Worm (Caenorhabditis elegans) whole organism, L1 larva: ENCODE results near the gene nhr-117.
A peak's percentile ranks its signal among the peaks of the same experiment; 100 is the strongest.

Experiments used
- aly-2 ChIP-seq: fragments of 150-350 bp; optimal IDR thresholded peaks from 2 replicates; lab custom pipeline; 2014; ENCODE audit warnings: missing biosample characterization, missing genetic modification characterization
- blmp-1 ChIP-seq: fragments of 150-350 bp; optimal IDR thresholded peaks from 2 replicates; lab custom pipeline; 2014; ENCODE audit warnings: missing biosample characterization, missing genetic modification characterization
- ceh-63 ChIP-seq: fragments of 200-800 bp; sonication (Bioruptor generic); optimal IDR thresholded peaks from 2 replicates; lab custom pipeline; 2018; ENCODE audit warnings: mild to moderate bottlenecking, missing genetic modification characterization, missing compliant biosample characterization
- ceh-8 ChIP-seq: fragments of 200-800 bp; sonication (Bioruptor generic); optimal IDR thresholded peaks from 2 replicates; lab custom pipeline; 2018; ENCODE audit warnings: mild to moderate bottlenecking, missing genetic modification characterization, moderate library complexity, missing compliant biosample characterization
- dpl-1 ChIP-seq, 3 experiments: fragments of 150-350 bp in 2 of 3; sonication (generic microtip) in 1 of 3; optimal IDR thresholded peaks; 2 replicates each; lab custom pipeline; 2014 to 2017; ENCODE audit warnings: missing biosample characterization in 3 of 3, missing genetic modification characterization in 3 of 3, missing genetic modification reagents in 3 of 3
- efl-1 ChIP-seq, 4 experiments: fragments of 150-350 bp; optimal IDR thresholded peaks in 3 of 4; peaks in 1 of 4; 1 replicate in 1 of 4; 2 replicates in 3 of 4; lab custom pipeline; 2014; ENCODE audit warnings: missing biosample characterization in 2 of 4, missing genetic modification characterization in 2 of 4, missing genetic modification reagents in 2 of 4
- elt-2 ChIP-seq: sonication (generic microtip); optimal IDR thresholded peaks from 2 replicates; lab custom pipeline; 2016; ENCODE audit warnings: missing genetic modification characterization, mild to moderate bottlenecking, inconsistent platforms, missing compliant biosample characterization, missing genetic modification reagents
- elt-3 ChIP-seq, 6 experiments: fragments of 150-350 bp in 1 of 6; sonication (generic microtip); optimal IDR thresholded peaks; 2 replicates each; lab custom pipeline; 2017 to 2018; ENCODE audit warnings: missing biosample characterization in 6 of 6, missing genetic modification characterization in 6 of 6, inconsistent platforms in 1 of 6
- hlh-17 ChIP-seq: fragments of 200-800 bp; sonication (Bioruptor generic); optimal IDR thresholded peaks from 2 replicates; lab custom pipeline; 2018; ENCODE audit warnings: missing genetic modification characterization, mild to moderate bottlenecking, missing compliant biosample characterization, moderate library complexity, borderline replicate concordance
- hlh-4 ChIP-seq: sonication (generic microtip); optimal IDR thresholded peaks from 2 replicates; lab custom pipeline; 2016; ENCODE audit warnings: mild to moderate bottlenecking, missing genetic modification characterization, missing compliant biosample characterization
- hpl-2 ChIP-seq: fragments of 150-350 bp; optimal IDR thresholded peaks from 2 replicates; lab custom pipeline; 2014; ENCODE audit warnings: missing biosample characterization, missing genetic modification reagents, missing genetic modification characterization
- isw-1 ChIP-seq: fragments of 200-800 bp; sonication (Bioruptor generic); IDR thresholded peaks from 2 replicates; pipeline ENCODE4 v1.3.6; 2022; ENCODE audit warnings: missing genetic modification characterization, missing compliant biosample characterization
- jun-1 ChIP-seq: fragments of 150-350 bp; optimal IDR thresholded peaks from 2 replicates; lab custom pipeline; 2014; ENCODE audit warnings: missing biosample characterization, missing genetic modification reagents, missing genetic modification characterization
- lin-13 ChIP-seq: fragments of 150-350 bp; optimal IDR thresholded peaks from 2 replicates; lab custom pipeline; 2014; ENCODE audit warnings: missing biosample characterization, missing genetic modification reagents, missing genetic modification characterization
- lin-35 ChIP-seq, 2 experiments: fragments of 150-350 bp; optimal IDR thresholded peaks; 2 replicates each; lab custom pipeline; 2014; ENCODE audit warnings: missing biosample characterization in 2 of 2, missing genetic modification characterization in 2 of 2, missing genetic modification reagents in 2 of 2
- lin-39 ChIP-seq: fragments of 150-350 bp; optimal IDR thresholded peaks from 2 replicates; lab custom pipeline; 2014; ENCODE audit warnings: missing biosample characterization, missing genetic modification reagents, missing genetic modification characterization
- lir-3 ChIP-seq: sonication (generic microtip); optimal IDR thresholded peaks from 2 replicates; lab custom pipeline; 2016; ENCODE audit warnings: mild to moderate bottlenecking, missing genetic modification characterization, moderate library complexity, missing compliant biosample characterization; ENCODE audit not compliant: poor library complexity
- lsy-2 ChIP-seq, 2 experiments: fragments of 150-350 bp; optimal IDR thresholded peaks; 2 replicates each; lab custom pipeline; 2014; ENCODE audit warnings: missing biosample characterization in 2 of 2, missing genetic modification characterization in 2 of 2
- mdl-1 ChIP-seq, 2 experiments: fragments of 150-350 bp; optimal IDR thresholded peaks; 2 replicates each; lab custom pipeline; 2014 to 2017; ENCODE audit warnings: missing biosample characterization in 2 of 2, missing genetic modification characterization in 2 of 2, inconsistent platforms in 1 of 2
- mef-2 ChIP-seq: fragments of 150-350 bp; optimal IDR thresholded peaks from 2 replicates; lab custom pipeline; 2014; ENCODE audit warnings: missing biosample characterization, missing genetic modification characterization
- nhr-11 ChIP-seq: fragments of 150-350 bp; optimal IDR thresholded peaks from 2 replicates; lab custom pipeline; 2014; ENCODE audit warnings: missing biosample characterization, missing genetic modification characterization
- nhr-20 ChIP-seq: sonication (generic microtip); optimal IDR thresholded peaks from 2 replicates; lab custom pipeline; 2016; ENCODE audit warnings: mild to moderate bottlenecking, missing genetic modification characterization, missing compliant biosample characterization
- nhr-47 ChIP-seq: sonication (generic microtip); optimal IDR thresholded peaks from 2 replicates; lab custom pipeline; 2016; ENCODE audit warnings: mild to moderate bottlenecking, missing genetic modification characterization, moderate library complexity, missing compliant biosample characterization
- nhr-71 ChIP-seq: sonication (generic microtip); optimal IDR thresholded peaks from 2 replicates; lab custom pipeline; 2016; ENCODE audit warnings: mild to moderate bottlenecking, missing genetic modification characterization, moderate library complexity, missing compliant biosample characterization
- nhr-77 ChIP-seq: fragments of 150-350 bp; optimal IDR thresholded peaks from 2 replicates; lab custom pipeline; 2014; ENCODE audit warnings: missing biosample characterization, missing genetic modification characterization
- nhr-85 ChIP-seq: sonication (generic microtip); peaks from one replicate; lab custom pipeline; 2016; ENCODE audit warnings: missing genetic modification characterization, inconsistent platforms, missing compliant biosample characterization
- nhr-90 ChIP-seq: sonication (generic microtip); optimal IDR thresholded peaks from 2 replicates; lab custom pipeline; 2016; ENCODE audit warnings: mild to moderate bottlenecking, missing genetic modification characterization, missing compliant biosample characterization; ENCODE audit not compliant: poor library complexity
- pax-3 ChIP-seq: fragments of 200-800 bp; sonication (Bioruptor generic); optimal IDR thresholded peaks from 2 replicates; lab custom pipeline; 2018; ENCODE audit warnings: mild to moderate bottlenecking, missing genetic modification characterization, moderate library complexity, missing compliant biosample characterization
- rnt-1 ChIP-seq: sonication (generic microtip); optimal IDR thresholded peaks from 2 replicates; lab custom pipeline; 2016; ENCODE audit warnings: mild to moderate bottlenecking, missing genetic modification characterization, moderate library complexity, missing compliant biosample characterization
- snpc-4 ChIP-seq: fragments of 150-350 bp; optimal IDR thresholded peaks from 2 replicates; lab custom pipeline; 2014; ENCODE audit warnings: missing biosample characterization, missing genetic modification characterization
- snu-23 ChIP-seq: sonication (generic microtip); optimal IDR thresholded peaks from 2 replicates; lab custom pipeline; 2016; ENCODE audit warnings: missing genetic modification characterization, missing compliant biosample characterization
- unc-130 ChIP-seq: fragments of 150-350 bp; optimal IDR thresholded peaks from 2 replicates; lab custom pipeline; 2017; ENCODE audit warnings: missing biosample characterization, missing genetic modification characterization, inconsistent platforms
- unc-30 ChIP-seq: sonication (generic microtip); optimal IDR thresholded peaks from 2 replicates; lab custom pipeline; 2017; ENCODE audit warnings: missing biosample characterization, missing genetic modification characterization
- unc-86 ChIP-seq: sonication (generic microtip); optimal IDR thresholded peaks from 2 replicates; lab custom pipeline; 2016; ENCODE audit warnings: missing genetic modification characterization, missing compliant biosample characterization
- zip-4 ChIP-seq: fragments of 200-800 bp; sonication (Bioruptor generic); optimal IDR thresholded peaks from 2 replicates; lab custom pipeline; 2018; ENCODE audit warnings: mild to moderate bottlenecking, missing genetic modification characterization, moderate library complexity, missing compliant biosample characterization

The nhr-117 gene

DNA sequence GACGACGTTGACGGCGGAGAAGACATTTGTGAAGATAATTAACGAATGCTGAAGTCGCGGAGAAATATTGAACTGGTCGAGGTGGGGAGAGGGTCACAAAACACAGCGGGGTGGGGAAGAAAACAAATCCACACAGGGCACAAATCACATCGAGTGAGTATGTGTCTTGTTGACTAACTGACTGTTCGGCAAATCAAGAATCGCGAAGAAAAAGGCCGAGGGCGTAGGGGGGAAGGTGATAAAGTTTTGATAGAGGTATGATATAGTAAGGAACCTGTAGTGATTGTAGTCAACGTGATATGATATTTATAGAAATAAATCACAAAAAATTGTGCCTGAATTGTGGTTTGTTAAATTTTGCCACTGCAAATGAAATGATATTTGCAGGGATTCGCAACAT is 13.5 kb downstream of the nhr-117 start, which contains the start of gene nhr-178:
TSS of gene nhr-178 (minus strand) at position 164 of the 400 bp plus-strand sequence.
- TF ChIP-seq efl-1 (optimal IDR thresholded peaks at IDR 0.05; lab: Kevin White, UChicago) (no peak), efl-1 (GFP tag; optimal IDR thresholded peaks at IDR 0.05 in 1 of 2; lab: Kevin White, UChicago) (peak in 1 of 2 experiments; percentile 82), nhr-47 (tag; lab: Kevin White, UChicago) (no peak), aly-2 (no peak), nhr-71 (peak; percentile 62), zip-4 (GFP tag; lab: Kevin White, UChicago) (no peak), ceh-8 (GFP tag; lab: Kevin White, UChicago) (no peak), lin-35 (GFP tag; optimal IDR thresholded peaks at IDR 0.05; lab: Kevin White, UChicago) (peak in 1 of 2 experiments; percentile 46), mdl-1 (tag; optimal IDR thresholded peaks at IDR 0.05; lab: Kevin White, UChicago) (peak in 1 of 2 experiments; percentile 61), nhr-77 (tag; lab: Kevin White, UChicago) (peak; percentile 74), snu-23 (GFP tag; lab: Kevin White, UChicago) (peak; percentile 33), nhr-20 (tag; lab: Kevin White, UChicago) (peak; percentile 68), elt-2 (tag; lab: Kevin White, UChicago) (peak; percentile 76), nhr-85 (tag; lab: Kevin White, UChicago) (peak; percentile 68), ceh-63 (GFP tag; lab: Kevin White, UChicago) (no peak), blmp-1 (tag; lab: Kevin White, UChicago) (peak; percentile 18), elt-3 (tag; optimal IDR thresholded peaks at IDR 0.05; lab: Kevin White, UChicago) (peak in 3 of 6 experiments; percentile 10 to 65 (median 46)), lsy-2 (tag; optimal IDR thresholded peaks at IDR 0.05; lab: Kevin White, UChicago) (no peak), nhr-90 (tag; lab: Kevin White, UChicago) (peak; percentile 52), mef-2 (tag; lab: Kevin White, UChicago) (no peak)

DNA sequence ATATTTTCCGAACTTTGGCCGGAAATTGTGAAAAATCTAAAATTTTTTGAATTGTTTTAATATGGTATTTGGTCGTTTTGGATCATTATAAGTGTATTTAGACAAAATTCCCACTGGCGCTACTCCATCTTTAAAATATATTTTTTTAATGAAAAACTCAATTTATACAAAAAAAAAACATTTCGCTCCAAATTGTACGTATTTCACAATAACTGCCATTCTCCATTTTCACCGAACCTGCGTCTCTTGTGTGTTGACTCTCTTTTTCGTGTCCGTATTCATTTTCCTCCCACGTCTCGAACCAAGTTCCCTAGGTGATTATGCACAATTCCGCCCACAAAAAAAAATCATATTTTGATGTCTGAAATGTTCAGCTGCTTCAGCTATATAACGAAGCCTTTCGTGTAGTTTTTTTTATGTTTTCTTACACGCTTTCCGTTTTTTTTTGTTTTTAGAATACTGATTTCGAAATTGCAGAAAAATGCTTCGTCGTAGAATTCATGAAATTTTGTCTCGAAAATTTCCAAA is 20.7 kb downstream of the nhr-117 start, which contains the start of gene F16B4.2:
TSS of gene F16B4.2 (plus strand) at position 478 of the 528 bp plus-strand sequence.
- no peak for TF ChIP-seq efl-1 (optimal IDR thresholded peaks at IDR 0.05; lab: Kevin White, UChicago)
- TF ChIP-seq efl-1 (GFP tag; optimal IDR thresholded peaks at IDR 0.05 in 1 of 2; lab: Kevin White, UChicago), result peak in 1 of 2 experiments; percentile 72
- TF ChIP-seq pax-3 (tag; lab: Kevin White, UChicago), result no peak
- TF ChIP-seq, all 84 proteins: peak for 1

DNA sequence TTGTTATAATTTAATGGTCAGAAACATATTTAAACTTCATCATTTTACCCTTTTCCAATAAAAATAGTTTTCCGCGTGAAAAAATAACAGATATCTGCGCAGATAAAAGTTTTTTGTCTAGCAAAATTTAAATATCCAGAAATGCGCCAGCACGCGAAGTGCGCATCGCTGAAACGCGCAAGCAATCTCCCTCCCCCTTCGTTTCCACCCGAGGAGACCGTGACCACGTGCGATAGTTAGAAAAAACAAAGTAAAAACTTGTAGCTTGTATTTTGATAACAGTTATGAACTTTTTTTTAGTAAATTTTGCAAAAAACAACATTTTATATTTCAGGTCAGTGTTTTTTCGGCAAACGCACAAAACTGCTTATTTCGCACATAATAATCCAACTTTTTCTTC is 22.2 kb downstream of the nhr-117 start:
- peak; percentile 6 for TF ChIP-seq nhr-20 (tag; lab: Kevin White, UChicago)
- peak in 1 of 3 experiments; percentile 20 for TF ChIP-seq dpl-1 (GFP tag; optimal IDR thresholded peaks at IDR 0.05; lab: Kevin White, UChicago)
- peak; percentile 14 for TF ChIP-seq snu-23 (GFP tag; lab: Kevin White, UChicago)
- peak in 1 of 2 experiments; percentile 15 for TF ChIP-seq efl-1 (optimal IDR thresholded peaks at IDR 0.05; lab: Kevin White, UChicago)
- peak in 1 of 2 experiments; percentile 87 for TF ChIP-seq efl-1 (GFP tag; optimal IDR thresholded peaks at IDR 0.05 in 1 of 2; lab: Kevin White, UChicago)
- TF ChIP-seq nhr-71, result peak; percentile 29
- peak in 1 of 2 experiments; percentile 28 for TF ChIP-seq lin-35 (GFP tag; optimal IDR thresholded peaks at IDR 0.05; lab: Kevin White, UChicago)

DNA sequence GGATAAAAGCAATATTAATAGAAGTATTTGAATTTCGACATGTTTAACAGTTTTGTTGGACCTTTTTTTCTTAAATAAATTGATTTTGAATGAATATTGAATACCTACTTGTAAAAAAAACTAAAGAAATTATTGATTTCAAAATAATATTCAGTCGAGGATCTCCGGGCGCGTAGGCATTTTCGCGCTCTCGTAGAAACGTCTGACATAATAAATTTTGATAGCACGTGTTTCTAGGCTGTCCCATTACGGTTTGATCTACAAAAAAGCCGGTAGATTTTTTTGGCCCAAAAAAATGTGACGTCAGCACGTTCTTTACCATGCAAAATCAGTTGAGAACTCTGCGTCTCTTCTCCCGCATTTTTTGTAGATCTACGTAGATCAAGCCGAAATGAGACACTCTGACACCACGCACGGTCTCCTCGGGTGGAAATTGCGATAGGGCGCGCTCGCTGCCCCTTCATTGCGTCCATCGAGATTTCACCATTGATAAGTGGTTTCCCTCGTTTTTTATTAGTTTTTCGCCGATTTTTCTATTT is 26.7 kb downstream of the nhr-117 start:
- TF ChIP-seq hlh-4 (tag; lab: Kevin White, UChicago) (no peak), mdl-1 (tag; optimal IDR thresholded peaks at IDR 0.05; lab: Kevin White, UChicago) (no peak), unc-130 (no peak), nhr-47 (tag; lab: Kevin White, UChicago) (no peak), rnt-1 (tag; lab: Kevin White, UChicago) (no peak), hlh-17 (GFP tag; lab: Kevin White, UChicago) (no peak), nhr-11 (tag; lab: Kevin White, UChicago) (no peak), nhr-20 (tag; lab: Kevin White, UChicago) (no peak)

DNA sequence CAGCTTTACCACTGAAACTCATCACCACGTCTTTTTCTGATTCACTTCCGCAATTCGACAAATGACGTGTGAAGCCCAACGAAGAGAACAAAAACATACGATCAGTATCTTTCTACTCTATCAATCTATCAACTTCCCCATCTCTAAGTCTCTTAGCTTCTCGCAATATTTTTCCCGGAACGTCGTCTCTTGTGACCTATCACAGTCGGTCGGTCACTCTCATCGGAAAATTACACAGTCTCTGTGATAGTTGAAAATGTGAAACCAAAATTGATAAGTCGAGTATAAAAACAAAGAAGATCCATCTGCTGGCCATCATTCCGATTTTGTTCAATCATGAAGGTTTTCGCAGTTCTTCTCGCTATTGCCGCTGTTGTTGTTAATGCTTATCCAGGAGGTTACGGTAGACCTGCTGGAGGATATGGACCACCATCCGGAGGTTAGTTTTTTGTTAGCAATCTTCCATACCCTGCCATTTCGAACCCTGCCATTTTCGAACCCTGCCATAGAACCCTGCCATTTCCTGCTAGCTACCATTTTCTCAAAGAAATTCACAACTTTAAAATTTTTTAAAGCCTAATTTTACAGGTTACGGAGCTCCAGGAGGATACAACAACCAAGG is 27.4 kb downstream of the nhr-117 start, which contains the start of gene F16B4.4:
TSS of gene F16B4.4 (plus strand) at position 221 of the 622 bp plus-strand sequence.
- TF ChIP-seq elt-3 (tag; optimal IDR thresholded peaks at IDR 0.05; lab: Kevin White, UChicago) (peak in 2 of 6 experiments; percentile 58 to 71), hpl-2 (no peak), snpc-4 (tag; lab: Kevin White, UChicago) (no peak), lin-13 (no peak), snu-23 (GFP tag; lab: Kevin White, UChicago) (peak; percentile 13), lir-3 (no peak), nhr-71 (peak; percentile 17), unc-86 (tag; lab: Kevin White, UChicago) (no peak), nhr-85 (tag; lab: Kevin White, UChicago) (peak; percentile 74), unc-30 (tag; lab: Kevin White, UChicago) (no peak), nhr-20 (tag; lab: Kevin White, UChicago) (peak; percentile 45), jun-1 (tag; lab: Kevin White, UChicago) (peak; percentile 30), blmp-1 (tag; lab: Kevin White, UChicago) (peak; percentile 75), lin-35 (GFP tag; optimal IDR thresholded peaks at IDR 0.05; lab: Kevin White, UChicago) (peak in 1 of 2 experiments; percentile 18), lin-39 (tag; lab: Kevin White, UChicago) (no peak), isw-1 (GFP tag; lab: Robert Waterston, UW) (no peak)
- TF ChIP-seq, all 84 proteins: peak for 8
